Worm (Caenorhabditis elegans) whole organism, L3 larva: ENCODE results near the gene cosa-1.

Experiments
- elt-2 ChIP-seq: sonication (generic microtip); optimal IDR thresholded peaks from 2 replicates; lab custom pipeline; 2016; ENCODE audit warnings: missing genetic modification reagents, mild to moderate bottlenecking, missing genetic modification characterization, missing compliant biosample characterization
- nhr-23 ChIP-seq: fragments of 150-350 bp; optimal IDR thresholded peaks from 2 replicates; lab custom pipeline; 2014; ENCODE audit warnings: missing biosample characterization, missing genetic modification reagents, missing genetic modification characterization
- nhr-25 ChIP-seq: sonication (generic microtip); optimal IDR thresholded peaks from 2 replicates; lab custom pipeline; 2017; ENCODE audit warnings: missing biosample characterization, missing genetic modification characterization
- skn-1 ChIP-seq: fragments of 150-350 bp; optimal IDR thresholded peaks from 2 replicates; lab custom pipeline; 2014; ENCODE audit warnings: missing biosample characterization, missing genetic modification characterization
- tbx-2 ChIP-seq: sonication (generic microtip); optimal IDR thresholded peaks from 2 replicates; lab custom pipeline; 2016; ENCODE audit warnings: mild to moderate bottlenecking, missing genetic modification characterization, missing compliant biosample characterization
- ztf-11 ChIP-seq: fragments of 150-350 bp; optimal IDR thresholded peaks from 2 replicates; lab custom pipeline; 2014; ENCODE audit warnings: missing biosample characterization, missing genetic modification characterization

- TF ChIP-seq ztf-11: no peak
- no peak for TF ChIP-seq elt-2 (tag; lab: Kevin White, UChicago)
- TF ChIP-seq nhr-23 (tag; lab: Kevin White, UChicago): no peak
- no peak for TF ChIP-seq skn-1 (tag; lab: Kevin White, UChicago)
- no peak for TF ChIP-seq nhr-25 (tag; lab: Kevin White, UChicago)
- no peak for TF ChIP-seq tbx-2
Measured at ce11 chrIII:2686064-2686463, 39.9 kb upstream of the cosa-1 start, which contains the start of the genes Y71H2AL.2, Y71H2AL.4 and pbo-1.
